Fruit fly (Drosophila melanogaster): ENCODE measurements around the gene CG10011.

DNA sequence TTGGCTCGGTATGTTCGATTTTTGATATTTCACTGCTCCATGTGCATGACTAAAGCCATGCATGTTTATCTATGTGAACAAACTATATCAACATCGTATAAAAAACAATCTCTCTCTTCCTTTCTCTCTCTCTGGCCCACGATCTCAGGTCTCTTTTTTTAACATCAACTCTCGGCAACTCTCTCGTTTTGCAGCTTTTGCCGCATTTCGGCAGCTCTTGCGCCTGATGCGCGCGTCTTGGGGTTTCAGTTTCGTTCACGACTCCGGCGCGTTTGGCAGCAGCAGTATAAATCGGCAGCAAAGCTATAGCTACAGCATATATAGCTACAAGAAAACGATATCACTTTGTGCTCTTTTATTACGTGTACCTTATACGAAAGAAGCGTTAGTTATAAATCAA is 39.9 kb upstream of the CG10011 start, which contains the start of gene snu:
- TF ChIP-seq kay (GFP tag; ENCODE audit: borderline replicate concordance) (no peak), cic (GFP tag; optimal IDR thresholded peaks at IDR 0.05) (no peak), Clk (GFP tag; optimal IDR thresholded peaks at IDR 0.05) (no peak), Mnt (GFP tag; optimal IDR thresholded peaks at IDR 0.05) (no peak), CG5204 (GFP tag; optimal IDR thresholded peaks at IDR 0.05) (no peak), Crg-1 (GFP tag; optimal IDR thresholded peaks at IDR 0.05) (no peak), cnc (optimal IDR thresholded peaks at IDR 0.05) (no peak), pad (GFP tag; optimal IDR thresholded peaks at IDR 0.05) (no peak), Hr96 (GFP tag; optimal IDR thresholded peaks at IDR 0.05) (no peak), bab1 (GFP tag; optimal IDR thresholded peaks at IDR 0.05) (no peak), CG12768 (GFP tag; optimal IDR thresholded peaks at IDR 0.05) (no peak), CG1620 (GFP tag; optimal IDR thresholded peaks at IDR 0.05) (no peak), CG11617 (GFP tag; optimal IDR thresholded peaks at IDR 0.05) (no peak)

All from whole organism, adult.